Fruit fly (Drosophila melanogaster) whole organism, prepupa: ENCODE data around the gene CG12279.

Experiments
- Blimp-1 ChIP-seq: fragments of 200-800 bp; sonication (Bioruptor generic); optimal IDR thresholded peaks from 3 replicates; lab custom pipeline; 2017; ENCODE audit warnings: missing biosample characterization, missing genetic modification characterization, mild to moderate bottlenecking, moderate library complexity, missing genetic modification reagents
- CG10631 ChIP-seq: fragments of 200-800 bp; sonication (Bioruptor generic); optimal IDR thresholded peaks from 2 replicates; lab custom pipeline; 2016; ENCODE audit warnings: missing biosample characterization, missing genetic modification characterization
- CG10669 ChIP-seq: fragments of 200-800 bp; sonication (Bioruptor generic); optimal IDR thresholded peaks from 3 replicates; lab custom pipeline; 2018; ENCODE audit warnings: missing biosample characterization, mild to moderate bottlenecking, missing genetic modification characterization, moderate library complexity
- CG11294 ChIP-seq: fragments of 200-800 bp; sonication (Bioruptor generic); IDR thresholded peaks from 2 replicates; pipeline ENCODE4 v1.3.6; 2022; ENCODE audit warnings: missing biosample characterization, missing genetic modification characterization
- CG11762 ChIP-seq: fragments of 200-800 bp; sonication (Bioruptor generic); optimal IDR thresholded peaks from 3 replicates; lab custom pipeline; 2016; ENCODE audit warnings: missing biosample characterization, missing genetic modification characterization; ENCODE audit not compliant: insufficient read depth
- CG1621 ChIP-seq: fragments of 200-800 bp; sonication (Bioruptor generic); optimal IDR thresholded peaks from 3 replicates; lab custom pipeline; 2018; ENCODE audit warnings: missing biosample characterization, mild to moderate bottlenecking, missing genetic modification characterization
- CG31627 ChIP-seq: fragments of 200-800 bp; sonication (Bioruptor generic); optimal IDR thresholded peaks from 3 replicates; lab custom pipeline; 2016; ENCODE audit warnings: missing biosample characterization, missing genetic modification characterization
- CG34406 ChIP-seq: fragments of 200-800 bp; sonication (Bioruptor generic); optimal IDR thresholded peaks from 3 replicates; lab custom pipeline; 2016; ENCODE audit warnings: missing biosample characterization, missing genetic modification characterization
- CG4318 ChIP-seq: fragments of 200-800 bp; sonication (Bioruptor generic); optimal IDR thresholded peaks from 3 replicates; lab custom pipeline; 2017; ENCODE audit warnings: missing biosample characterization, mild to moderate bottlenecking, missing genetic modification characterization
- CG6163 ChIP-seq: fragments of 200-800 bp; sonication (Bioruptor generic); IDR thresholded peaks from 3 replicates; pipeline ENCODE4 v1.3.6; 2022; ENCODE audit warnings: missing biosample characterization, missing genetic modification characterization
- CG6854 ChIP-seq: fragments of 200-800 bp; sonication (Bioruptor generic); optimal IDR thresholded peaks from 2 replicates; lab custom pipeline; 2017; ENCODE audit warnings: missing biosample characterization, mild to moderate bottlenecking, missing genetic modification characterization
- CG8119 ChIP-seq: fragments of 200-800 bp; sonication (Bioruptor generic); IDR thresholded peaks from 3 replicates; pipeline ENCODE4 v1.3.6; 2022; ENCODE audit warnings: missing biosample characterization, missing genetic modification characterization
- Eip75B ChIP-seq: fragments of 200-800 bp; sonication (Bioruptor generic); optimal IDR thresholded peaks from 3 replicates; lab custom pipeline; 2016; ENCODE audit warnings: missing biosample characterization, missing genetic modification characterization
- Eip78C ChIP-seq: fragments of 200-800 bp; sonication (Bioruptor generic); peaks from one replicate; lab custom pipeline; 2016; ENCODE audit warnings: missing biosample characterization, missing genetic modification characterization
- Eip93F ChIP-seq: fragments of 200-800 bp; sonication (Bioruptor generic); optimal IDR thresholded peaks from 2 replicates; lab custom pipeline; 2016; ENCODE audit warnings: missing biosample characterization, mild to moderate bottlenecking, missing genetic modification characterization
- Ets96B ChIP-seq: fragments of 200-800 bp; optimal IDR thresholded peaks from 2 replicates; lab custom pipeline; 2019; ENCODE audit warnings: missing biosample characterization, mild to moderate bottlenecking, missing genetic modification characterization, moderate library complexity
- Hr38 ChIP-seq: sonication (Bioruptor generic); optimal IDR thresholded peaks from 2 replicates; lab custom pipeline; 2016; ENCODE audit warnings: missing biosample characterization, missing genetic modification characterization
- Hr39 ChIP-seq: fragments of 200-800 bp; sonication (Bioruptor generic); optimal IDR thresholded peaks from 2 replicates; lab custom pipeline; 2016; ENCODE audit warnings: missing biosample characterization, missing genetic modification characterization
- Hr4 ChIP-seq: fragments of 200-800 bp; sonication (Bioruptor generic); optimal IDR thresholded peaks from 3 replicates; lab custom pipeline; 2016; ENCODE audit warnings: missing biosample characterization, missing genetic modification characterization
- Smox ChIP-seq: fragments of 200-800 bp; sonication (Bioruptor generic); optimal IDR thresholded peaks from 3 replicates; lab custom pipeline; 2016; ENCODE audit warnings: missing biosample characterization, missing genetic modification characterization
- Sox102F ChIP-seq: fragments of 200-800 bp; sonication (Bioruptor generic); optimal IDR thresholded peaks from 2 replicates; lab custom pipeline; 2016; ENCODE audit warnings: missing biosample characterization, mild to moderate bottlenecking, missing genetic modification characterization
- Sox14 ChIP-seq: fragments of 200-800 bp; sonication (Bioruptor generic); optimal IDR thresholded peaks from 3 replicates; lab custom pipeline; 2016; ENCODE audit warnings: missing biosample characterization, missing genetic modification characterization
- acj6 ChIP-seq: fragments of 200-800 bp; sonication (Bioruptor generic); optimal IDR thresholded peaks from 3 replicates; lab custom pipeline; 2016; ENCODE audit warnings: missing biosample characterization, missing genetic modification characterization
- cyc ChIP-seq: fragments of 200-800 bp; sonication (Bioruptor generic); optimal IDR thresholded peaks from 3 replicates; lab custom pipeline; 2016; ENCODE audit warnings: missing biosample characterization, missing genetic modification characterization
- dac ChIP-seq: fragments of 200-800 bp; sonication (Bioruptor generic); optimal IDR thresholded peaks from 2 replicates; lab custom pipeline; 2017; ENCODE audit warnings: missing biosample characterization, mild to moderate bottlenecking, missing genetic modification characterization
- dsx ChIP-seq: fragments of 200-800 bp; optimal IDR thresholded peaks from 3 replicates; lab custom pipeline; 2019; ENCODE audit warnings: missing biosample characterization, mild to moderate bottlenecking, missing genetic modification characterization, moderate library complexity; ENCODE audit not compliant: poor library complexity, severe bottlenecking
- eg ChIP-seq: fragments of 200-800 bp; sonication (Bioruptor generic); IDR thresholded peaks from 3 replicates; pipeline ENCODE4 v1.3.6; 2022; ENCODE audit warnings: missing biosample characterization, missing genetic modification characterization
- fd59A ChIP-seq: fragments of 200-800 bp; sonication (Bioruptor generic); optimal IDR thresholded peaks from 2 replicates; lab custom pipeline; 2017; ENCODE audit warnings: missing biosample characterization, mild to moderate bottlenecking, missing genetic modification characterization, missing genetic modification reagents
- fkh ChIP-seq: fragments of 200-800 bp; sonication (Bioruptor generic); optimal IDR thresholded peaks from 3 replicates; lab custom pipeline; 2017; ENCODE audit warnings: missing biosample characterization, mild to moderate bottlenecking, missing genetic modification characterization, moderate library complexity
- spab ChIP-seq: fragments of 200-800 bp; sonication (Bioruptor generic); optimal IDR thresholded peaks from 2 replicates; lab custom pipeline; 2017; ENCODE audit warnings: missing biosample characterization, mild to moderate bottlenecking, missing genetic modification characterization, missing genetic modification reagents
- svp ChIP-seq: fragments of 200-800 bp; sonication (Bioruptor generic); peaks from one replicate; lab custom pipeline; 2016; ENCODE audit warnings: missing biosample characterization, missing genetic modification characterization

Gene CG12279

dm6 chr3R:12704861-12705260 lies at the start of gene CG12279:
TSS of gene CG12279 (plus strand) at chr3R:12705094.
- TF ChIP-seq Eip78C (GFP tag; lab: Kevin White, UChicago) = no peak
- no peak for TF ChIP-seq Eip75B
- TF ChIP-seq cyc (GFP tag; lab: Kevin White, UChicago) = no peak

dm6 chr3R:12656946-12657566 lies 47.8 kb upstream of the CG12279 start:
- no peak for TF ChIP-seq cyc (GFP tag; lab: Kevin White, UChicago)
- TF ChIP-seq Eip93F (GFP tag; lab: Kevin White, UChicago) = no peak
- TF ChIP-seq fkh (GFP tag; lab: Kevin White, UChicago) = peak; percentile 63
- no peak for TF ChIP-seq CG8119 (GFP tag; lab: Robert Waterston, UW)
- peak; percentile 12 for TF ChIP-seq svp (GFP tag; lab: Kevin White, UChicago)
- no peak for TF ChIP-seq Hr4 (GFP tag; lab: Kevin White, UChicago)
- TF ChIP-seq CG34406 (GFP tag; lab: Kevin White, UChicago) = no peak
- no peak for TF ChIP-seq Hr38
- TF ChIP-seq CG10631 (GFP tag; lab: Kevin White, UChicago) = no peak
- TF ChIP-seq, all 60 proteins: peak for 2

- TF ChIP-seq eg (GFP tag; lab: Robert Waterston, UW) (peak; percentile 36; the same call in 1 of the 3 replicates), CG34406 (GFP tag; lab: Kevin White, UChicago) (no peak)
- TF ChIP-seq, all 60 proteins: peak for 1
Observed at dm6 chr3R:12662531-12662930, 42.4 kb upstream of the CG12279 start, which contains the start of gene CG14395. TSS of gene CG14395 (plus strand) at chr3R:12662831.

dm6 chr3R:12666206-12666834 lies 38.6 kb upstream of the CG12279 start:
- TF ChIP-seq Blimp-1 (no peak), CG31627 (GFP tag; lab: Kevin White, UChicago) (no peak), dac (GFP tag; lab: Kevin White, UChicago) (no peak), CG10631 (GFP tag; lab: Kevin White, UChicago) (no peak), acj6 (GFP tag; lab: Kevin White, UChicago) (no peak), CG11762 (GFP tag; lab: Kevin White, UChicago) (no peak)

dm6 chr3R:12674041-12674623 lies 30.8 kb upstream of the CG12279 start, which contains the start of gene Gnmt:
TSS of gene Gnmt (plus strand) at chr3R:12674608.
- TF ChIP-seq svp (GFP tag; lab: Kevin White, UChicago) (peak; percentile 98), CG10631 (GFP tag; lab: Kevin White, UChicago) (no peak)
- TF ChIP-seq, all 60 proteins: peak for 1

dm6 chr3R:12676160-12676559 lies 28.7 kb upstream of the CG12279 start, which contains the start of gene CG43630:
TSS of gene CG43630 (minus strand) at chr3R:12676260.
- TF ChIP-seq dsx (GFP tag; lab: Kevin White, UChicago) (no peak), CG11294 (GFP tag; lab: Robert Waterston, UW) (no peak), cyc (GFP tag; lab: Kevin White, UChicago) (no peak), Sox102F (GFP tag; lab: Kevin White, UChicago) (no peak), CG4318 (GFP tag; lab: Kevin White, UChicago) (no peak), Ets96B (no peak), Smox (no peak), Hr39 (GFP tag; lab: Kevin White, UChicago) (no peak), fd59A (GFP tag; lab: Kevin White, UChicago) (no peak), Sox14 (no peak), CG6163 (GFP tag; lab: Robert Waterston, UW) (no peak), CG1621 (no peak), Eip75B (no peak), dac (GFP tag; lab: Kevin White, UChicago) (no peak), Eip78C (GFP tag; lab: Kevin White, UChicago) (no peak), CG10669 (GFP tag; lab: Kevin White, UChicago) (no peak), spab (GFP tag; lab: Kevin White, UChicago) (no peak), Blimp-1 (no peak), CG34406 (GFP tag; lab: Kevin White, UChicago) (no peak), CG6854 (no peak)
